Worm (Caenorhabditis elegans) whole organism, L3 larva: ENCODE results near the gene srd-58.

ENCODE experiments used
- R02D3.7 ChIP-seq: fragments of 150-350 bp; optimal IDR thresholded peaks from 2 replicates; lab custom pipeline; 2014; ENCODE audit warnings: missing biosample characterization, missing genetic modification characterization
- ZK546.5 ChIP-seq: sonication (generic microtip); optimal IDR thresholded peaks from 2 replicates; lab custom pipeline; 2017; ENCODE audit warnings: missing biosample characterization, missing genetic modification characterization
- aly-2 ChIP-seq: fragments of 150-350 bp; optimal IDR thresholded peaks from 2 replicates; lab custom pipeline; 2014; ENCODE audit warnings: missing biosample characterization, missing genetic modification characterization
- ama-1 ChIP-seq: fragments of 150-350 bp; optimal IDR thresholded peaks from 2 replicates; lab custom pipeline; 2018
- ceh-28 ChIP-seq: fragments of 150-350 bp; optimal IDR thresholded peaks from 2 replicates; lab custom pipeline; 2014; ENCODE audit warnings: missing biosample characterization, missing genetic modification reagents, missing genetic modification characterization
- ceh-82 ChIP-seq: fragments of 150-350 bp; optimal IDR thresholded peaks from 2 replicates; lab custom pipeline; 2014; ENCODE audit warnings: missing biosample characterization, missing genetic modification characterization
- ceh-9 ChIP-seq: sonication (generic microtip); optimal IDR thresholded peaks from 2 replicates; lab custom pipeline; 2018; ENCODE audit warnings: missing biosample characterization, missing genetic modification characterization
- daf-12 ChIP-seq: fragments of 150-350 bp; optimal IDR thresholded peaks from 2 replicates; lab custom pipeline; 2014; ENCODE audit warnings: missing biosample characterization, missing genetic modification reagents, missing genetic modification characterization
- egl-5 ChIP-seq: fragments of 150-350 bp; optimal IDR thresholded peaks from 2 replicates; lab custom pipeline; 2017; ENCODE audit warnings: missing biosample characterization, missing genetic modification reagents, missing genetic modification characterization, inconsistent platforms
- elt-1 ChIP-seq: fragments of 150-350 bp; optimal IDR thresholded peaks from 2 replicates; lab custom pipeline; 2014; ENCODE audit warnings: missing biosample characterization, missing genetic modification characterization
- elt-2 ChIP-seq: sonication (generic microtip); optimal IDR thresholded peaks from 2 replicates; lab custom pipeline; 2016; ENCODE audit warnings: missing genetic modification reagents, mild to moderate bottlenecking, missing genetic modification characterization, missing compliant biosample characterization
- fkh-10 ChIP-seq: sonication (generic microtip); optimal IDR thresholded peaks from 2 replicates; lab custom pipeline; 2017; ENCODE audit warnings: missing biosample characterization, missing genetic modification reagents, missing genetic modification characterization
- fkh-2 ChIP-seq: fragments of 150-350 bp; optimal IDR thresholded peaks from 2 replicates; lab custom pipeline; 2014; ENCODE audit warnings: missing biosample characterization, missing genetic modification reagents, missing genetic modification characterization
- fos-1 ChIP-seq: fragments of 150-350 bp; optimal IDR thresholded peaks from 2 replicates; lab custom pipeline; 2014; ENCODE audit warnings: missing biosample characterization, missing genetic modification characterization
- hmg-11 ChIP-seq: sonication (generic microtip); optimal IDR thresholded peaks from 2 replicates; lab custom pipeline; 2016; ENCODE audit warnings: missing genetic modification characterization, missing compliant biosample characterization
- jun-1 ChIP-seq: fragments of 150-350 bp; optimal IDR thresholded peaks from 2 replicates; lab custom pipeline; 2014; ENCODE audit warnings: missing biosample characterization, missing genetic modification reagents, missing genetic modification characterization
- lin-15B ChIP-seq: fragments of 150-350 bp; optimal IDR thresholded peaks from 2 replicates; lab custom pipeline; 2014; ENCODE audit warnings: missing biosample characterization, missing genetic modification characterization
- lin-39 ChIP-seq: fragments of 150-350 bp; optimal IDR thresholded peaks from 2 replicates; lab custom pipeline; 2018; ENCODE audit warnings: missing biosample characterization, missing genetic modification reagents, missing genetic modification characterization
- mml-1 ChIP-seq: fragments of 150-350 bp; sonication (generic microtip); optimal IDR thresholded peaks from 3 replicates; lab custom pipeline; 2014; ENCODE audit warnings: missing biosample characterization, missing genetic modification characterization
- nfya-1 ChIP-seq: sonication (generic microtip); optimal IDR thresholded peaks from 2 replicates; lab custom pipeline; 2017; ENCODE audit warnings: missing genetic modification characterization, mild to moderate bottlenecking, missing compliant biosample characterization, antibody characterized with exemption, moderate library complexity; ENCODE audit not compliant: insufficient read depth
- nhr-12 ChIP-seq: fragments of 150-350 bp; optimal IDR thresholded peaks from 2 replicates; lab custom pipeline; 2014; ENCODE audit warnings: missing biosample characterization, missing genetic modification characterization
- nhr-237 ChIP-seq: fragments of 150-350 bp; optimal IDR thresholded peaks from 2 replicates; lab custom pipeline; 2014; ENCODE audit warnings: missing biosample characterization, missing genetic modification characterization
- nhr-28 ChIP-seq: fragments of 150-350 bp; optimal IDR thresholded peaks from 2 replicates; lab custom pipeline; 2014; ENCODE audit warnings: missing biosample characterization, missing genetic modification characterization
- nhr-43 ChIP-seq: sonication (generic microtip); optimal IDR thresholded peaks from 2 replicates; lab custom pipeline; 2016; ENCODE audit warnings: mild to moderate bottlenecking, missing genetic modification characterization, missing compliant biosample characterization; ENCODE audit not compliant: poor library complexity, severe bottlenecking
- nhr-67 ChIP-seq: fragments of 150-350 bp; optimal IDR thresholded peaks from 2 replicates; lab custom pipeline; 2014; ENCODE audit warnings: missing biosample characterization, missing genetic modification characterization
- nhr-76 ChIP-seq: fragments of 150-350 bp; sonication (generic microtip); optimal IDR thresholded peaks from 5 replicates; lab custom pipeline; 2014; ENCODE audit warnings: missing biosample characterization, missing genetic modification characterization
- nhr-77 ChIP-seq: fragments of 150-350 bp; optimal IDR thresholded peaks from 2 replicates; lab custom pipeline; 2014; ENCODE audit warnings: missing biosample characterization, missing genetic modification characterization
- pha-4 ChIP-seq: fragments of 150-350 bp; optimal IDR thresholded peaks from 2 replicates; lab custom pipeline; 2014; ENCODE audit warnings: missing biosample characterization, missing genetic modification reagents, missing genetic modification characterization
- pqm-1 ChIP-seq: fragments of 150-350 bp; optimal IDR thresholded peaks from 2 replicates; lab custom pipeline; 2017; ENCODE audit warnings: missing biosample characterization, missing genetic modification characterization, inconsistent platforms
- sea-2 ChIP-seq: fragments of 150-350 bp; sonication (generic microtip); optimal IDR thresholded peaks from 4 replicates; lab custom pipeline; 2014; ENCODE audit warnings: missing biosample characterization, missing genetic modification reagents, missing genetic modification characterization
- skn-1 ChIP-seq: fragments of 150-350 bp; optimal IDR thresholded peaks from 2 replicates; lab custom pipeline; 2014; ENCODE audit warnings: missing biosample characterization, missing genetic modification characterization
- snpc-4 ChIP-seq: fragments of 150-350 bp; optimal IDR thresholded peaks from 2 replicates; lab custom pipeline; 2014; ENCODE audit warnings: missing biosample characterization, missing genetic modification characterization
- tbx-2 ChIP-seq: sonication (generic microtip); optimal IDR thresholded peaks from 2 replicates; lab custom pipeline; 2016; ENCODE audit warnings: mild to moderate bottlenecking, missing genetic modification characterization, missing compliant biosample characterization
- unc-39 ChIP-seq: sonication (generic microtip); optimal IDR thresholded peaks from 4 replicates; lab custom pipeline; 2017; ENCODE audit warnings: missing biosample characterization, missing genetic modification characterization
- ztf-4 ChIP-seq: fragments of 150-350 bp; optimal IDR thresholded peaks from 2 replicates; lab custom pipeline; 2014; ENCODE audit warnings: missing biosample characterization, missing genetic modification characterization

The srd-58 gene

ce11 chrII:7186117-7186516 is 18.7 kb downstream of the srd-58 start:
- TF ChIP-seq fkh-2 = no peak
- no peak for TF ChIP-seq ZK546.5 (tag; lab: Kevin White, UChicago)
- no peak for TF ChIP-seq tbx-2 (tag; lab: Kevin White, UChicago)
- TF ChIP-seq fos-1 (tag; lab: Kevin White, UChicago) = no peak
- TF ChIP-seq nhr-28 (tag; lab: Kevin White, UChicago) = no peak
- no peak for TF ChIP-seq nhr-237
- TF ChIP-seq ceh-28 (tag; lab: Kevin White, UChicago) = no peak
- no peak for TF ChIP-seq nhr-12 (tag; lab: Kevin White, UChicago)
- no peak for TF ChIP-seq unc-39 (tag; lab: Kevin White, UChicago)
- TF ChIP-seq ama-1 (lab: Kevin White, UChicago) = no peak
- TF ChIP-seq daf-12 (tag; lab: Kevin White, UChicago) = no peak
- TF ChIP-seq R02D3.7 (tag; lab: Kevin White, UChicago) = no peak
- no peak for TF ChIP-seq hmg-11 (tag; lab: Kevin White, UChicago)

- peak; percentile 11 for TF ChIP-seq pqm-1 (tag; lab: Kevin White, UChicago)
- TF ChIP-seq egl-5 (tag; lab: Kevin White, UChicago) = peak; percentile 25
- peak; percentile 68 for TF ChIP-seq lin-39 (tag; lab: Kevin White, UChicago)
- TF ChIP-seq nhr-77 (tag; lab: Kevin White, UChicago) = peak; percentile 27
- TF ChIP-seq ztf-4 (tag; lab: Kevin White, UChicago) = peak; percentile 72
- TF ChIP-seq ceh-9 (tag; lab: Kevin White, UChicago) = no peak
- TF ChIP-seq elt-1 = no peak
- peak; percentile 62 for TF ChIP-seq tbx-2 (tag; lab: Kevin White, UChicago)
- TF ChIP-seq nfya-1 = peak; percentile 68
- peak; percentile 14 for TF ChIP-seq lin-15B
- no peak for TF ChIP-seq mml-1 (tag; lab: Kevin White, UChicago)
- TF ChIP-seq elt-2 (tag; lab: Kevin White, UChicago) = peak; percentile 36
- TF ChIP-seq snpc-4 (tag; lab: Kevin White, UChicago) = peak; percentile 60
- TF ChIP-seq jun-1 = peak; percentile 15
- no peak for TF ChIP-seq nhr-76 (tag; lab: Kevin White, UChicago)
- peak; percentile 16 for TF ChIP-seq R02D3.7 (tag; lab: Kevin White, UChicago)
- TF ChIP-seq skn-1 (tag; lab: Kevin White, UChicago) = peak; percentile 6
- TF ChIP-seq ama-1 (lab: Kevin White, UChicago) = peak; percentile 69
- peak; percentile 87 for TF ChIP-seq pha-4 (tag; lab: Kevin White, UChicago)
- no peak for TF ChIP-seq nhr-28 (tag; lab: Kevin White, UChicago)
- peak; percentile 75 for TF ChIP-seq nhr-43 (tag; lab: Kevin White, UChicago)
- peak; percentile 59 for TF ChIP-seq ceh-82 (tag; lab: Kevin White, UChicago)
These were observed 21.2 kb downstream of the srd-58 start, which contains the start of gene pdl-1 for ce11 chrII:7183493-7184272. TSS of gene pdl-1 (plus strand) at chrII:7183801.

- TF ChIP-seq nfya-1 = peak; percentile 58
- TF ChIP-seq lin-39 (tag; lab: Kevin White, UChicago) = no peak
- no peak for TF ChIP-seq aly-2 (tag; lab: Kevin White, UChicago)
- no peak for TF ChIP-seq skn-1 (tag; lab: Kevin White, UChicago)
- peak; percentile 57 for TF ChIP-seq hmg-11 (tag; lab: Kevin White, UChicago)
- no peak for TF ChIP-seq R02D3.7 (tag; lab: Kevin White, UChicago)
- TF ChIP-seq fkh-10 = peak; percentile 72
- TF ChIP-seq nhr-67 (tag; lab: Kevin White, UChicago) = no peak
These were observed 22.2 kb downstream of the srd-58 start for ce11 chrII:7182630-7183029.

- TF ChIP-seq sea-2 (GFP tag; lab: Kevin White, UChicago) (no peak), fkh-10 (peak; percentile 15)
- TF ChIP-seq, all 47 proteins: peak for 1
These were observed 28.7 kb downstream of the srd-58 start for ce11 chrII:7176108-7176507.
